Worm (Caenorhabditis elegans): ENCODE measurements around the gene T12B3.2.

DNA sequence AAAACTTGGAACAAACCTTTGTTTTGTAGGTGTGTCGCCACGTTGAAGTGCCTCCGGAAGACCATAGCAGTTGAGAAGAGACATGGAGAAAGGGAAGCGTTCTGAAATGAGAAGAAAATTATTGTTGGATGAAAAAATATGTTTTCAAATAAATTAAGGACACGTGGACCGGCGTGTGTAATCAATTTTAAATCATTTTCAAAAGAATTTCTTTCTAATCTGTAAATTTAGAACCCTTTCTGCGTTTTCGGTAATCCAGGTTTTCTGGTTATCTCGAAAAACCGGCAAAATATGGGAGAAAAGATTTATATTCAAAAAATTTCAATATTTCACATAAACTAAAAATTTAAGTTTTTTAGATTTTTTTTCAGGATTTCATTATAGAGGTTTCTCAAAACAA, 12.2 kb downstream of the T12B3.2 start, which contains the start of gene mob-3:
- TF ChIP-seq nhr-10 (tag; optimal IDR thresholded peaks at IDR 0.05) (no peak), ZK546.5 (tag; optimal IDR thresholded peaks at IDR 0.05) (no peak), alr-1 (tag; optimal IDR thresholded peaks at IDR 0.05) (no peak), skn-1 (tag; optimal IDR thresholded peaks at IDR 0.05) (no peak)

Measured in whole organism, L2 larva.